Worm (Caenorhabditis elegans) whole organism, early embryonic: ENCODE measurements around the gene snpc-1.2.

Experiments used
- B0310.2 ChIP-seq: sonication (generic microtip); optimal IDR thresholded peaks from 2 replicates; lab custom pipeline; 2016; ENCODE audit warnings: mild to moderate bottlenecking, missing genetic modification characterization, missing compliant biosample characterization
- F13C5.2 ChIP-seq: sonication (generic microtip); optimal IDR thresholded peaks from 2 replicates; lab custom pipeline; 2017; ENCODE audit warnings: mild to moderate bottlenecking, missing genetic modification characterization, inconsistent platforms, missing compliant biosample characterization
- ama-1 ChIP-seq: fragments of 150-350 bp; optimal IDR thresholded peaks from 2 replicates; lab custom pipeline; 2014
- ceh-13 ChIP-seq: fragments of 200-800 bp; sonication (Bioruptor generic); optimal IDR thresholded peaks from 2 replicates; lab custom pipeline; 2018; ENCODE audit warnings: mild to moderate bottlenecking, missing genetic modification characterization, missing compliant biosample characterization
- flt-1 ChIP-seq: fragments of 200-800 bp; sonication (Bioruptor generic); IDR thresholded peaks from 2 replicates; pipeline ENCODE4 v1.3.6; 2022; ENCODE audit warnings: missing genetic modification characterization, missing compliant biosample characterization
- scrt-1 ChIP-seq: fragments of 200-800 bp; sonication (Bioruptor generic); IDR thresholded peaks from 2 replicates; pipeline ENCODE4 v1.3.6; 2022; ENCODE audit warnings: missing genetic modification characterization, missing compliant biosample characterization
- sea-1 ChIP-seq: fragments of 200-800 bp; sonication (Bioruptor generic); conservative IDR thresholded peaks from 2 replicates; pipeline ENCODE4 v1.3.6; 2022; ENCODE audit warnings: missing genetic modification characterization, missing compliant biosample characterization
- tbx-37 ChIP-seq: fragments of 200-800 bp; sonication (Bioruptor generic); conservative IDR thresholded peaks from 2 replicates; pipeline ENCODE4 v1.3.6; 2022; ENCODE audit warnings: missing genetic modification reagents, missing genetic modification characterization, missing compliant biosample characterization

DNA sequence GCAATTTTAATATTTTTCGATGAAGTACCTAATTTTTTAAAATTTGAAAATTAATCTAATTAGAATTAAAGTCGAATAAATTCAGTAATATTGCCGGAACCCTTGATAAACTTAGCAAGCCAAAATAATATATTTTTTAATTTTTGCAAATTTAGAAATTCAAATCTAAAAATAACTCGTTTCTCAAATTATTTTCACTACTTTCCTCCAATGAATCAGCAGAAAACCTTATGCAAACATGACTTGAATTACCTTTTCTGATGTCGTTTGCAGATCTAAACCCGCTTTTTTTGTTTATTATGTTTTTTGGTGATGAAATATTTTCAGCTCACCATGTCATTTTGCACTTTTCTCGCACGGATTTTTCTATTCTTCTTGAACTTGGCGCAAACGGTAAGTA, 43.0 kb upstream of the snpc-1.2 start, which contains the start of gene tsp-3:
- TF ChIP-seq tbx-37: no peak
- TF ChIP-seq ama-1 (lab: Kevin White, UChicago): no peak
- no peak for TF ChIP-seq sea-1
- TF ChIP-seq flt-1 (GFP tag; lab: Robert Waterston, UW): no peak
- no peak for TF ChIP-seq F13C5.2 (tag; lab: Kevin White, UChicago)
- no peak for TF ChIP-seq scrt-1 (GFP tag; lab: Robert Waterston, UW)
- no peak for TF ChIP-seq B0310.2 (tag; lab: Kevin White, UChicago)
- no peak for TF ChIP-seq ceh-13 (GFP tag; lab: Kevin White, UChicago)
